Fruit fly (Drosophila melanogaster) ovary, adult (tissue): ENCODE measurements around the gene stx.
"Not testable (repeated sequence)": the region's sequence is repeated elsewhere in the genome, so short reads cannot be mapped to it uniquely, and the experiment has no call there.

Source experiments
- CG17801 ChIP-seq: fragments of 200-800 bp; optimal IDR thresholded peaks from 2 replicates; lab custom pipeline; 2019; ENCODE audit warnings: missing biosample characterization, mild to moderate bottlenecking, missing genetic modification characterization, moderate library complexity; ENCODE audit not compliant: partially characterized antibody

Gene stx

dm6 chrX:10729921-10730873 is 14.5 kb downstream of the stx start:
- no peak for TF ChIP-seq CG17801 (GFP tag; lab: Kevin White, UChicago)

DNA sequence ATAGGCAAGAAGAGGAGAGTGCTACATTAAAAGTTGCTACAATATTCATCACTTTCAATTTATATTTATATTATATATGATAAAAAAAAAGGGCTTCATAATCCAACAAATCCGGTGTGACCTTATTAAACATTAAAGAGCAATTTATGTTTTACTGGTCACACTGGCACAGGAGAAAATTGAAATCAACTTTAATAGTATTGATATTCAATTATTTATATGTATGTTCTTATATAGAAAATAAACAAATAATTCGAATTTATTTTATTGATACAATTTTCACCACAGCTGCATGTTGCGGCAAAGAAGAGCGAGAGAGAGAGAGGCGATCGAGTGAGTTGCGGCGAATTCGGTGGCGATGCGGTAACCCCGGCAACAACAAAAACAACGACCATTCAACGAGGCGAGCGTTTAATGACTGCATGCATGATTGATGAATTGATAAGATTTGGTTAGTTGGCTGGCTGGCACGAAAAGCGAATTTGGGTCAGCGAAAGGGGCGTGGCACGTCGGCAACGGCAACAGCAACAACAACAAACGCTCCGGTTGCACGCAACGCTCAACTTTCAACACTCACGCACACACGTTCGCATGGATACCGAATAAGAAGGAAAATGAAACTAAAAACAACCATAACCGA is 15.4 kb downstream of the stx start:
- no peak for TF ChIP-seq CG17801 (GFP tag; lab: Kevin White, UChicago)

DNA sequence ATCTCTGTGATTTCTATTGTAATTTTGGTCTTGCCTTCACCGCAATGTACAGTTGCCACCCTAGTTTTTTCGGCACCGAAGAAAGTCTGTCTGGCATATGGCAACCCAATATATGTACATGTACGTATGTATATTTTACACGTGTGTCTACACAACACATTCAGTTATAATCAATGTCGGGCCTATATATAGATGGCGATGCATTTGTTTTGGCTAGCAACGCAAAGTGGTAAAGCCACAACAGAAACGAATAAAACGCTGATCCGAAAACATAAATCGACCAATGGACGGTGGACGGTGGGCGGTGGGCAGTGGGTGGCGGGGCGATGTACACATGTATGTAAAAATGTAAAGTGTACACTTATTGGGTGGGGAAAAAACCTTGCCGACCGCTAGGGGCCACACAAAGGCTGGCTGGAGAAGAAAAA is 16.2 kb downstream of the stx start:
- no peak for TF ChIP-seq CG17801 (GFP tag; lab: Kevin White, UChicago)

dm6 chrX:10728024-10728423 is 16.7 kb downstream of the stx start:
- TF ChIP-seq CG17801 (GFP tag; lab: Kevin White, UChicago), result no peak

- peak; percentile 82 for TF ChIP-seq CG17801 (GFP tag; lab: Kevin White, UChicago)
These were observed 17.4 kb downstream of the stx start for dm6 chrX:10727318-10727717.

DNA sequence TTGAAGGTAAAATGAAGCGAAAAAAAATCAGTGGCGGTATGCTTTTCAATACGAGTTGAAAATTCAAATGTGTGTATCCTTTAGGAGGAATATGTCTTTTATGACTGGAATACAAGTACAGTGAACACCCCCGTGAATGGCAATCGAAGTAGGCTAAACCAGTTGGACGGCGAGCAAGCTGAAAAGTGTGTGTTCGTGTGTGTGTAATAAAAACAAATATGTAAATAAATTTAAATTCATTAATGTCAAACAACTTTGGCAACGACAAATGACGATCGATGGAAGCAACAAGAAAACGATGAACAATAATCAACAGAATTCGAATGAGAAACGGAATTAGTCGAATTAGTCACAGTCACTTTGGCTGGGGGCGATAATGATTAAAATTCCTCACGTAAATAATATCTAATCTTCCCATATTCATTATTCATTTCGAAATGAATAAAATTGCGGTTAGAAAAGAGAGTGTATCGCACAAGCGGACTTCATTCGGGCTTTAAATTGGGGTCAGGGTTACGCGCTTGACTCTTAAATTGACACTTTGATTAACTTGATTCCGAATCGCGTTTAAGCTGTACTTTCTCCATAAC is 18.5 kb downstream of the stx start:
- TF ChIP-seq CG17801 (GFP tag; lab: Kevin White, UChicago), result no peak

DNA sequence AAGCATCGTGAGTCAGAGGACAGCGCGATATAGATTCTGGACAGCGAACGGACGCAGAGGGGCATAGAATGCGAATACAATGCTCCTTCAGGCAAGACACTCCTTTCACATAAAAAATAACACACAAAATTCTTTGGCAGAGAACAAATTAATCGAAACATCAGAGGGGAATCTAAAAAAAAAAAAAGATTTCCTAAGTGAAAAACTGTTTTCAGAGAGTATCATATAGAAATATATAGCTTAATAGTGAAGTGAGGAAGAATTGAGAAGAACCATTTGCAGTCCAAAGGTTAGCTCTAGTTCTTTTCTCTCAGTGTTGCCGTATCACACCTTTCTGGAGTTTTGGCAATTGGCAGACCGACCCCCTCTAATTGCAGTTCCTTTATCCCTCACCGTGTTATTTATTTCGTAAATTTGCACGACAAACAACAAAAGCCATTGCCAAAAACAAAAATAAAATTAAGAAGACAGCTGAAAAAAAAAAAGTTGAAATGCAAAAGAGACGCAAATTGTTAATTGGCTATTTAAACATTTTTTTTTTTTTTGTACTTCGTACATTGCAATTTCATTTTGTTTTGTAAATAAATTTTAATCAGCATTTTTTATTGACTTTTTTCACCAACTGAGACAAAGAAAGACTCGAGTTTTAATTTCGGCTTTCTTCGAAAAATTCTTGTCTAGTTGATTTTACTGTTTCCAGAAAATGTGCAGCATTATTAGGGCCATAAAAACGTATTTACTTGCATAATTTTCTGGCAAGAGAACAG is 21.1 kb downstream of the stx start:
- TF ChIP-seq CG17801 (GFP tag; lab: Kevin White, UChicago), result peak; percentile 65

DNA sequence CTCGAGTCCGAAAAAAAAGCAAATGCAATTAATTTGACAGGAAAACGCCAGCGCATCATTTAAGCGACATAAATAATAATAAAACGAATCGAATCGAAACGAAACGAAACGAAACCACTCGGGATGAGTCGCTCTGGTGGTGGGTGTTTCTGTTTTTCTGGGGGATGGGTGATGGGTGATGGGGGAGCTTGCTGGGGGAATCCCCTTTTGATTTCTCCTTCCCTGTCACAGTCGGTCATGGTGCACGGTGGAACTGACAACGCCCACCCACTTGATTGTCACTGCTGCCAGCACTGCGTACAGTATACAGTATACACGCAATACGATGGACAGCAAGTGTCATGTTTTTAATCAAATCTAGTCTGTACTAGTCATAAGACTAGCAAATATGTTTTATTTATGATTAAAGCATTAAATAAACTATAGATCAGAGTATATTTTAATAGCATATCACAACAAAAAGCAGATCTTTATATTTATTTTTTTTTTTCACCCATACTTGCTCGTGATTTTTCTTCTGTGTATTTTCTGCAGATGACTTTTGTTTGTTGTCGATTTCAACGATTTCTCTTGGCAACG is 22.8 kb downstream of the stx start:
- no peak for TF ChIP-seq CG17801 (GFP tag; lab: Kevin White, UChicago)

DNA sequence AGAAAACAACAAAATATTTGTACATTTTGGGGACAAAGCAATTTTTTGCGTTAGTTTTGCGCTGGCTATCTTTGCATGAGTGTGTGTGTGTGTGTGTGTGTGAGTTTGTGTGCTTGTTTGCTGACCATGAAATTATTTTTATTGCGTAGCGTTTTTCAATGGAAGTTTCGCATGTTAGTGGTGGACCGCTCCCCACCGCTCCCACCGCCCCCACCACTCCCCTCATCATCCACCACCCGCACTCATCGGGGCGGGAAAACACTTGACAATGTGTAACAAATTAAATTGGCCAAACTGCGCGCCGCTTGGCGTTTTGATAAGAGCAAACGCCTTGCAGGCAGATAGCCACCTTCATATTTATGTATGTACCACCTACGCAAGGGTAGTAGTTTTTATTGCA is 25.5 kb downstream of the stx start:
- TF ChIP-seq CG17801 (GFP tag; lab: Kevin White, UChicago), result no peak

dm6 chrX:10717869-10718268 is 26.9 kb downstream of the stx start:
- peak; percentile 66 for TF ChIP-seq CG17801 (GFP tag; lab: Kevin White, UChicago)

DNA sequence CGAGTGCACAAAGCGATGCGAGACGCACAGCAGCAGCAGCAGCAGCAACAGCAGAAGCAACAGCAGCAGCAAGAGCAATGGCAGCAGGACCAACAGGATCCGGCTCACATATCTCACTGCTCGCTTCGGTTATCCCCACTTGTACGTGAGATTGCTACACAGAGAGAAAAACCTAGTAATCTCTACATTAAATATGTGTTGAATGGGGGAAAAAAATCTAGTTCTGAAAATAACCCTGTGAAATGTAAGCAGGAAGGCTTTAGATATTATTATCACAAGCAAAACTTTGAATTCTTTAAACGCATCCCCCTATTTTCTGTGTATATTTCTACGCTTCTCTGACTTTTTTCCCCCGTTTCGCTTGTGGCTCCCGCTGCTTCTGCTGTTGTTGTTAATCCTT is 47.0 kb downstream of the stx start:
- no peak for TF ChIP-seq CG17801 (GFP tag; lab: Kevin White, UChicago)

- TF ChIP-seq CG17801 (GFP tag; lab: Kevin White, UChicago), result no peak
These were observed 71.4 kb downstream of the stx start, which contains the start of gene CG12637 for dm6 chrX:10673366-10673765. Gene CG12637, minus strand, starts transcription at chrX:10673466.

DNA sequence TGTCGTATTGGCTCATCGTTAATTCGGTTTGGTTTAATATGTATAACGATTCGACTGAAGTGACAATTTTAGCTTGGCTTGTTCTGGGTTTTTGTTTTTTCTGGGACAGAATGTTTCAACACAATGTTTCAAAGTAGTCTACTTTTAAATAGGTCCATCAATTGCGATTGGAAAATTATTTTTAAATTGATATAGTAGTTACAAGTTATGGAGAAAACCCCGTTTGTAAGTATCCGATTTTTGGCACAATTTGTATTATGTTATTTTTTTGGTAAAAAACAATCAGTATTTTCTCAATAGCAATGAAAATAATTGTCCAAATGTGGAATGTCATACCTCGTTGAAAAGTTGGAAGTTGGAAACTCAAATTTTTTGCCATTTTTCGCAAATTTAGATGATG is 83.0 kb downstream of the stx start, which contains the start of gene Rab9E:
Rab9E (minus strand) TSS at position 101 of the 400 bp plus-strand sequence.
- not testable (repeated sequence) for TF ChIP-seq CG17801 (GFP tag; lab: Kevin White, UChicago)
